Worm (Caenorhabditis elegans): ENCODE results near the gene F14F8.9.

F14F8.9 gene

ce11 chrV:16646372-16646771 is 22.0 kb downstream of the F14F8.9 start, which contains the start of gene W06G6.9:
Gene W06G6.9 (minus strand): TSS chrV:16646472.
- TF ChIP-seq nhr-237 (tag; optimal IDR thresholded peaks at IDR 0.05) = no peak
- TF ChIP-seq ztf-4 (tag; optimal IDR thresholded peaks at IDR 0.05) = no peak
- TF ChIP-seq pha-4 (tag; optimal IDR thresholded peaks at IDR 0.05) = no peak
- no peak for TF ChIP-seq fkh-2 (tag; optimal IDR thresholded peaks at IDR 0.05)
- TF ChIP-seq nhr-11 (tag; optimal IDR thresholded peaks at IDR 0.05) = no peak
- no peak for TF ChIP-seq nhr-28 (tag; optimal IDR thresholded peaks at IDR 0.05)
- TF ChIP-seq nhr-25 (tag; optimal IDR thresholded peaks at IDR 0.05) = no peak
- no peak for TF ChIP-seq jun-1 (tag; optimal IDR thresholded peaks at IDR 0.05)
- TF ChIP-seq mdl-1 (tag; optimal IDR thresholded peaks at IDR 0.05) = no peak
- no peak for TF ChIP-seq sea-2 (GFP tag; optimal IDR thresholded peaks at IDR 0.05)
- no peak for TF ChIP-seq fkh-10 (GFP tag; optimal IDR thresholded peaks at IDR 0.05)
- no peak for TF ChIP-seq ceh-82 (tag; optimal IDR thresholded peaks at IDR 0.05)
- TF ChIP-seq ZK546.5 (tag; optimal IDR thresholded peaks at IDR 0.05) = no peak
- no peak for TF ChIP-seq R02D3.7 (tag; optimal IDR thresholded peaks at IDR 0.05)
- TF ChIP-seq aly-2 (tag; optimal IDR thresholded peaks at IDR 0.05) = no peak

- TF ChIP-seq nhr-76 (tag; optimal IDR thresholded peaks at IDR 0.05) (no peak), mdl-1 (tag; optimal IDR thresholded peaks at IDR 0.05) (no peak), ZK546.5 (tag; optimal IDR thresholded peaks at IDR 0.05) (no peak), ama-1 (optimal IDR thresholded peaks at IDR 0.05) (no peak), elt-2 (tag; optimal IDR thresholded peaks at IDR 0.05) (peak; percentile 11), ceh-28 (tag; optimal IDR thresholded peaks at IDR 0.05) (no peak)
Observed at ce11 chrV:16645201-16645940, 23.0 kb downstream of the F14F8.9 start, which contains the start of gene W06G6.17. Gene W06G6.17 (minus strand): TSS chrV:16645251.

- TF ChIP-seq nfya-1 (tag; optimal IDR thresholded peaks at IDR 0.05; ENCODE audit: insufficient read depth) = no peak
- TF ChIP-seq pha-4 (tag; optimal IDR thresholded peaks at IDR 0.05) = no peak
- TF ChIP-seq aly-2 (tag; optimal IDR thresholded peaks at IDR 0.05) = no peak
- no peak for TF ChIP-seq nhr-67 (tag; optimal IDR thresholded peaks at IDR 0.05)
- TF ChIP-seq elt-2 (tag; optimal IDR thresholded peaks at IDR 0.05) = no peak
- TF ChIP-seq R02D3.7 (tag; optimal IDR thresholded peaks at IDR 0.05) = no peak
- no peak for TF ChIP-seq ama-1 (optimal IDR thresholded peaks at IDR 0.05)
- no peak for TF ChIP-seq ceh-9 (tag; optimal IDR thresholded peaks at IDR 0.05)
- TF ChIP-seq elt-3 (tag; optimal IDR thresholded peaks at IDR 0.05) = no peak
- no peak for TF ChIP-seq snpc-4 (tag; optimal IDR thresholded peaks at IDR 0.05)
Observed at ce11 chrV:16643558-16643957, 24.8 kb downstream of the F14F8.9 start, which contains the start of gene srw-77. Gene srw-77 (minus strand): TSS chrV:16643658.

- TF ChIP-seq unc-39 (tag; optimal IDR thresholded peaks at IDR 0.05) (no peak), elt-2 (tag; optimal IDR thresholded peaks at IDR 0.05) (peak; percentile 32), nhr-237 (tag; optimal IDR thresholded peaks at IDR 0.05) (no peak), nhr-12 (tag; optimal IDR thresholded peaks at IDR 0.05) (no peak)
Observed at ce11 chrV:16640366-16640765, 28.0 kb downstream of the F14F8.9 start.

- TF ChIP-seq nhr-11 (tag; optimal IDR thresholded peaks at IDR 0.05) (no peak), nhr-77 (tag; optimal IDR thresholded peaks at IDR 0.05) (no peak), mdl-1 (tag; optimal IDR thresholded peaks at IDR 0.05) (no peak), pqm-1 (tag; optimal IDR thresholded peaks at IDR 0.05) (no peak), ztf-11 (tag; optimal IDR thresholded peaks at IDR 0.05) (no peak), fkh-10 (GFP tag; optimal IDR thresholded peaks at IDR 0.05) (no peak), sea-2 (GFP tag; optimal IDR thresholded peaks at IDR 0.05) (no peak), nhr-25 (tag; optimal IDR thresholded peaks at IDR 0.05) (no peak), aly-2 (tag; optimal IDR thresholded peaks at IDR 0.05) (no peak), tbx-2 (tag; optimal IDR thresholded peaks at IDR 0.05) (no peak)
Observed at ce11 chrV:16638204-16638603, 30.2 kb downstream of the F14F8.9 start, which contains the start of gene srw-76. Gene srw-76 (minus strand): TSS chrV:16638304.

- peak; percentile 28 for TF ChIP-seq elt-2 (tag; optimal IDR thresholded peaks at IDR 0.05)
- no peak for TF ChIP-seq ZK546.5 (tag; optimal IDR thresholded peaks at IDR 0.05)
Observed at ce11 chrV:16635911-16636310, 32.5 kb downstream of the F14F8.9 start, which contains the start of gene mltn-11. Gene mltn-11 (plus strand): TSS chrV:16636186.

Measured in whole organism, L3 larva.